Worm (Caenorhabditis elegans) whole organism, mixed stage, embryonic: ENCODE results near the gene R74.7.

ENCODE experiments used
- bed-3 ChIP-seq: fragments of 200-800 bp; sonication (Bioruptor generic); optimal IDR thresholded peaks from 3 replicates; lab custom pipeline; 2018; ENCODE audit warnings: mild to moderate bottlenecking, missing genetic modification characterization, moderate library complexity, missing compliant biosample characterization
- ces-1 ChIP-seq: fragments of 150-350 bp; optimal IDR thresholded peaks from 2 replicates; lab custom pipeline; 2014; ENCODE audit warnings: missing biosample characterization, missing genetic modification reagents, missing genetic modification characterization
- drap-1 ChIP-seq: fragments of 200-800 bp; sonication (Bioruptor generic); optimal IDR thresholded peaks from 3 replicates; lab custom pipeline; 2018; ENCODE audit warnings: mild to moderate bottlenecking, missing genetic modification characterization, missing compliant biosample characterization
- elt-1 ChIP-seq: sonication (generic microtip); optimal IDR thresholded peaks from 2 replicates; lab custom pipeline; 2017; ENCODE audit warnings: missing genetic modification characterization, mild to moderate bottlenecking, missing compliant biosample characterization, antibody characterized with exemption, moderate library complexity, borderline replicate concordance; ENCODE audit not compliant: insufficient read depth
- elt-3 ChIP-seq: fragments of 150-350 bp; optimal IDR thresholded peaks from 2 replicates; lab custom pipeline; 2014; ENCODE audit warnings: missing biosample characterization, missing genetic modification characterization
- hlh-1 ChIP-seq: fragments of 150-350 bp; optimal IDR thresholded peaks from 2 replicates; lab custom pipeline; 2014; ENCODE audit warnings: missing biosample characterization, missing genetic modification reagents, missing genetic modification characterization
- lsy-2 ChIP-seq: fragments of 150-350 bp; optimal IDR thresholded peaks from 2 replicates; lab custom pipeline; 2014; ENCODE audit warnings: missing biosample characterization, missing genetic modification characterization
- nhr-28 ChIP-seq: fragments of 150-350 bp; optimal IDR thresholded peaks from 2 replicates; lab custom pipeline; 2014; ENCODE audit warnings: missing biosample characterization, missing genetic modification characterization
- nhr-76 ChIP-seq: sonication (generic microtip); optimal IDR thresholded peaks from 2 replicates; lab custom pipeline; 2017; ENCODE audit warnings: missing biosample characterization, missing genetic modification characterization
- snpc-4 ChIP-seq: fragments of 150-350 bp; optimal IDR thresholded peaks from 2 replicates; lab custom pipeline; 2014; ENCODE audit warnings: missing biosample characterization, missing genetic modification characterization
- sptf-1 ChIP-seq: sonication (generic microtip); optimal IDR thresholded peaks from 2 replicates; lab custom pipeline; 2017; ENCODE audit warnings: mild to moderate bottlenecking, missing genetic modification characterization, moderate library complexity, missing compliant biosample characterization
- unc-39 ChIP-seq: fragments of 150-350 bp; optimal IDR thresholded peaks from 2 replicates; lab custom pipeline; 2014; ENCODE audit warnings: missing biosample characterization, missing genetic modification characterization
- unc-62 ChIP-seq: fragments of 150-350 bp; optimal IDR thresholded peaks from 2 replicates; lab custom pipeline; 2014; ENCODE audit warnings: missing biosample characterization, missing genetic modification reagents, missing genetic modification characterization

DNA sequence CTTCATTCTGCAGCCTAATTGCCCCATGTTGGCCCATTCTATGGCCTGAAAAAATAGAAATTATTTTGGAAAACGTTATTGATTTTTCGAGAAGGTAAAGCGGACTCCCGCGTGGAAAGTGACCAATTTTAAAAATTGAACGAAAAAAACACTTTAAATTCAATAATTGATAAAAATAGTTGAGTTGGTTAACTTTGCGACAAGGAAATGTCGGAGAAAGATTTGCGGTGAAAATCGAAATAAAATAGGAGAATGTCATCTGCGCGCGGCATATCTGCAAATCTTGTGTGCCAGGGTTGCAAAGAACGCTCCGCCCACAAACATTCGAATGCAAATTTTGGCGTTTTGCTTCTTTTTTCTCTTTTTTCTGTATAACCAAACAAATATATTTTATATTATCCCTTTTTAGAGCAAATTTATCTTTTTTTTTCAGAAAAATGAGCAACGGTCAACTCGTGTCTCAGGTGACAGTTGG, 33.3 kb upstream of the R74.7 start, which contains the start of the genes rnf-121 and C16C10.4:
- TF ChIP-seq sptf-1 (tag; lab: Kevin White, UChicago) (peak; percentile 96), snpc-4 (tag; lab: Kevin White, UChicago) (no peak), unc-62 (GFP tag; lab: Kevin White, UChicago) (peak; percentile 7), lsy-2 (tag; lab: Kevin White, UChicago) (peak; percentile 72), ces-1 (GFP tag; lab: Kevin White, UChicago) (no peak), drap-1 (GFP tag; lab: Kevin White, UChicago) (peak; percentile 88), hlh-1 (peak; percentile 85), nhr-28 (peak; percentile 73), elt-3 (tag; lab: Kevin White, UChicago) (peak; percentile 78), unc-39 (peak; percentile 71), elt-1 (peak; percentile 75), bed-3 (peak; percentile 83), nhr-76 (tag; lab: Kevin White, UChicago) (peak; percentile 73)
